Fruit fly (Drosophila melanogaster): ENCODE data around the gene CG16710.

dm6 chr3R:23667451-23667850 lies 14.9 kb upstream of the CG16710 start:
- no peak for TF ChIP-seq Sox15 (GFP tag; optimal IDR thresholded peaks at IDR 0.05)
- TF ChIP-seq CG6276 (GFP tag; optimal IDR thresholded peaks at IDR 0.05), result no peak
- TF ChIP-seq CG32006 (GFP tag; optimal IDR thresholded peaks at IDR 0.05), result peak; percentile 49
- peak; percentile 5 for TF ChIP-seq esn (GFP tag; optimal IDR thresholded peaks at IDR 0.05)
- TF ChIP-seq Hr39 (GFP tag; optimal IDR thresholded peaks at IDR 0.05), result no peak
- no peak for TF ChIP-seq cyc (GFP tag; optimal IDR thresholded peaks at IDR 0.05)
- peak; percentile 26 for TF ChIP-seq Hr4 (GFP tag; optimal IDR thresholded peaks at IDR 0.05)
- no peak for TF ChIP-seq Hr38 (GFP tag; optimal IDR thresholded peaks at IDR 0.05)
- TF ChIP-seq topi (GFP tag; optimal IDR thresholded peaks at IDR 0.05), result peak; percentile 16
